Fruit fly (Drosophila melanogaster) whole organism, embryonic: ENCODE data around the gene Nup37.
A peak's percentile ranks its signal among the peaks of the same experiment; 100 is the strongest.

Experiments used
- Asciz ChIP-seq: fragments of 200-800 bp; sonication (Bioruptor generic); optimal IDR thresholded peaks from 2 replicates; lab custom pipeline; 2017; ENCODE audit warnings: missing biosample characterization, mild to moderate bottlenecking, missing genetic modification characterization, missing genetic modification reagents
- Bteb2 ChIP-seq: fragments of 200-800 bp; sonication (Bioruptor generic); optimal IDR thresholded peaks from 2 replicates; lab custom pipeline; 2016; ENCODE audit warnings: missing biosample characterization, missing genetic modification characterization
- CG10543 ChIP-seq: fragments of 200-800 bp; sonication (Bioruptor generic); optimal IDR thresholded peaks from 3 replicates; lab custom pipeline; 2017; ENCODE audit warnings: missing biosample characterization, mild to moderate bottlenecking, missing genetic modification characterization, moderate library complexity
- CG10979 ChIP-seq: fragments of 200-800 bp; sonication (Bioruptor generic); optimal IDR thresholded peaks from 2 replicates; lab custom pipeline; 2018; ENCODE audit warnings: missing biosample characterization, mild to moderate bottlenecking, missing genetic modification characterization, moderate library complexity
- CG11398 ChIP-seq: fragments of 200-800 bp; sonication (Bioruptor generic); optimal IDR thresholded peaks from 2 replicates; lab custom pipeline; 2016; ENCODE audit warnings: missing biosample characterization, missing genetic modification characterization
- CG11695 ChIP-seq: fragments of 200-800 bp; sonication (Bioruptor generic); IDR thresholded peaks from 3 replicates; pipeline ENCODE4 v1.3.6; 2022; ENCODE audit warnings: missing biosample characterization, missing genetic modification characterization
- CG12104 ChIP-seq: fragments of 200-800 bp; sonication (Bioruptor generic); optimal IDR thresholded peaks from 3 replicates; lab custom pipeline; 2016; ENCODE audit warnings: missing biosample characterization, missing genetic modification characterization
- CG1233 ChIP-seq: fragments of 200-800 bp; sonication (Bioruptor generic); optimal IDR thresholded peaks from 4 replicates; lab custom pipeline; 2018; ENCODE audit warnings: missing biosample characterization, mild to moderate bottlenecking, missing genetic modification characterization
- CG13123 ChIP-seq: fragments of 200-800 bp; sonication (Bioruptor generic); optimal IDR thresholded peaks from 2 replicates; lab custom pipeline; 2016; ENCODE audit warnings: missing biosample characterization, missing genetic modification characterization
- CG1529 ChIP-seq: fragments of 200-800 bp; sonication (Bioruptor generic); optimal IDR thresholded peaks from 3 replicates; lab custom pipeline; 2018; ENCODE audit warnings: missing biosample characterization, missing genetic modification characterization
- CG15601 ChIP-seq: fragments of 200-800 bp; sonication (Bioruptor generic); optimal IDR thresholded peaks from 3 replicates; lab custom pipeline; 2019; ENCODE audit warnings: missing biosample characterization, mild to moderate bottlenecking, missing genetic modification characterization, moderate library complexity
- CG17568 ChIP-seq: fragments of 200-800 bp; sonication (Bioruptor generic); optimal IDR thresholded peaks from 2 replicates; lab custom pipeline; 2018; ENCODE audit warnings: missing biosample characterization, mild to moderate bottlenecking, missing genetic modification characterization, moderate library complexity
- CG2202 ChIP-seq: fragments of 200-800 bp; sonication (Bioruptor generic); optimal IDR thresholded peaks from 2 replicates; lab custom pipeline; 2018; ENCODE audit warnings: missing biosample characterization, mild to moderate bottlenecking, missing genetic modification characterization
- CG3065 ChIP-seq: fragments of 200-800 bp; sonication (Bioruptor generic); optimal IDR thresholded peaks from 2 replicates; lab custom pipeline; 2016; ENCODE audit warnings: missing biosample characterization, missing genetic modification characterization
- CG33213 ChIP-seq: fragments of 200-800 bp; sonication (Bioruptor generic); optimal IDR thresholded peaks from 3 replicates; lab custom pipeline; 2016; ENCODE audit warnings: missing biosample characterization, missing genetic modification characterization
- CG6654 ChIP-seq: fragments of 200-800 bp; sonication (Bioruptor generic); optimal IDR thresholded peaks from 2 replicates; lab custom pipeline; 2017; ENCODE audit warnings: missing biosample characterization, mild to moderate bottlenecking, missing genetic modification characterization
- CG6683 ChIP-seq: fragments of 200-800 bp; sonication (Bioruptor generic); optimal IDR thresholded peaks from 2 replicates; lab custom pipeline; 2017; ENCODE audit warnings: missing biosample characterization, mild to moderate bottlenecking, missing genetic modification characterization, missing genetic modification reagents
- CG7839 ChIP-seq: fragments of 200-800 bp; sonication (Bioruptor generic); optimal IDR thresholded peaks from 3 replicates; lab custom pipeline; 2018; ENCODE audit warnings: missing biosample characterization, mild to moderate bottlenecking, missing genetic modification characterization, moderate library complexity
- CG8089 ChIP-seq: fragments of 200-800 bp; sonication (Bioruptor generic); optimal IDR thresholded peaks from 3 replicates; lab custom pipeline; 2016; ENCODE audit warnings: missing biosample characterization, missing genetic modification characterization
- CG8924 ChIP-seq: fragments of 200-800 bp; optimal IDR thresholded peaks from 3 replicates; lab custom pipeline; 2019; ENCODE audit warnings: missing biosample characterization, mild to moderate bottlenecking, missing genetic modification characterization, moderate library complexity
- CG8944 ChIP-seq: fragments of 200-800 bp; sonication (Bioruptor generic); optimal IDR thresholded peaks from 3 replicates; lab custom pipeline; 2016; ENCODE audit warnings: missing biosample characterization, missing genetic modification characterization
- CG9215 ChIP-seq: fragments of 200-800 bp; sonication (Bioruptor generic); IDR thresholded peaks from 2 replicates; pipeline ENCODE4 v1.3.6; 2022; ENCODE audit warnings: missing biosample characterization, missing genetic modification characterization
- CG9609 ChIP-seq: fragments of 200-800 bp; sonication (Bioruptor generic); optimal IDR thresholded peaks from 3 replicates; lab custom pipeline; 2016; ENCODE audit warnings: missing biosample characterization, missing genetic modification characterization
- CTCF ChIP-seq: fragments of 200-800 bp; sonication (Bioruptor generic); optimal IDR thresholded peaks from 2 replicates; lab custom pipeline; 2017; ENCODE audit warnings: missing biosample characterization, mild to moderate bottlenecking, missing genetic modification characterization, moderate library complexity
- Dfd ChIP-seq, 2 experiments: fragments of >200 bp; optimal IDR thresholded peaks; 2 replicates each; lab custom pipeline; 2017; ENCODE audit warnings: missing biosample characterization in 2 of 2, missing genetic modification characterization in 2 of 2
- Ets97D ChIP-seq: fragments of 200-800 bp; sonication (Bioruptor generic); optimal IDR thresholded peaks from 3 replicates; lab custom pipeline; 2016; ENCODE audit warnings: missing biosample characterization, missing genetic modification characterization
- HHEX ChIP-seq: fragments of 200-800 bp; sonication (Bioruptor generic); optimal IDR thresholded peaks from 3 replicates; lab custom pipeline; 2017; ENCODE audit warnings: missing biosample characterization, mild to moderate bottlenecking, missing genetic modification characterization, missing genetic modification reagents
- Hand ChIP-seq: fragments of 200-800 bp; sonication (Bioruptor generic); optimal IDR thresholded peaks from 2 replicates; lab custom pipeline; 2017; ENCODE audit warnings: mild to moderate bottlenecking, missing biosample characterization, missing genetic modification reagents, missing genetic modification characterization
- Hr3 ChIP-seq: fragments of 200-800 bp; sonication (Bioruptor generic); optimal IDR thresholded peaks from 3 replicates; lab custom pipeline; 2016; ENCODE audit warnings: missing biosample characterization, missing genetic modification characterization
- NC2β ChIP-seq: fragments of 200-800 bp; sonication (Bioruptor generic); optimal IDR thresholded peaks from 2 replicates; lab custom pipeline; 2016; ENCODE audit warnings: missing biosample characterization, missing genetic modification characterization
- Nf-YA ChIP-seq: fragments of 200-800 bp; sonication (Bioruptor generic); IDR thresholded peaks from 2 replicates; pipeline ENCODE4 v1.3.6; 2022; ENCODE audit warnings: missing biosample characterization, missing genetic modification characterization
- Optix ChIP-seq: fragments of 200-800 bp; sonication (Bioruptor generic); IDR thresholded peaks from 3 replicates; pipeline ENCODE4 v1.3.6; 2022; ENCODE audit warnings: missing biosample characterization, missing genetic modification characterization
- Xrp1 ChIP-seq: fragments of 200-800 bp; sonication (Bioruptor generic); IDR thresholded peaks from 2 replicates; pipeline ENCODE4 v1.3.6; 2022; ENCODE audit warnings: missing biosample characterization, missing genetic modification characterization
- YL-1 ChIP-seq: fragments of 200-800 bp; sonication (Bioruptor generic); optimal IDR thresholded peaks from 3 replicates; lab custom pipeline; 2017; ENCODE audit warnings: missing biosample characterization, mild to moderate bottlenecking, missing genetic modification characterization
- croc ChIP-seq: fragments of 200-800 bp; sonication (Bioruptor generic); conservative IDR thresholded peaks from 3 replicates; pipeline ENCODE4 v1.3.6; 2022; ENCODE audit warnings: missing biosample characterization, missing genetic modification characterization
- crp ChIP-seq, 2 experiments: fragments of 200-800 bp; sonication (Bioruptor generic); optimal IDR thresholded peaks; 2 replicates in 1 of 2; 3 replicates in 1 of 2; lab custom pipeline; 2017; ENCODE audit warnings: missing biosample characterization in 2 of 2, missing genetic modification characterization in 2 of 2, mild to moderate bottlenecking in 1 of 2, moderate library complexity in 1 of 2
- dysf ChIP-seq: fragments of 200-800 bp; sonication (Bioruptor generic); IDR thresholded peaks from 3 replicates; pipeline ENCODE4 v1.3.6; 2022; ENCODE audit warnings: missing biosample characterization, missing genetic modification characterization
- gcm ChIP-seq: fragments of 200-800 bp; sonication (Bioruptor generic); optimal IDR thresholded peaks from 2 replicates; lab custom pipeline; 2019; ENCODE audit warnings: missing biosample characterization, mild to moderate bottlenecking, missing genetic modification characterization, moderate library complexity
- kay ChIP-seq: fragments of 200-800 bp; sonication (Bioruptor generic); optimal IDR thresholded peaks from 2 replicates; lab custom pipeline; 2016; ENCODE audit warnings: missing biosample characterization, missing genetic modification characterization
- nau ChIP-seq: fragments of 200-800 bp; sonication (Bioruptor generic); optimal IDR thresholded peaks from 3 replicates; lab custom pipeline; 2017; ENCODE audit warnings: missing biosample characterization, mild to moderate bottlenecking, missing genetic modification characterization, missing genetic modification reagents
- nerfin-2 ChIP-seq: fragments of 200-800 bp; sonication (Bioruptor generic); IDR thresholded peaks from 2 replicates; pipeline ENCODE4 v1.3.6; 2022; ENCODE audit warnings: missing biosample characterization, missing genetic modification characterization; ENCODE audit not compliant: partially characterized antibody
- onecut ChIP-seq: fragments of 200-800 bp; sonication (Bioruptor generic); IDR thresholded peaks from 2 replicates; pipeline ENCODE4 v1.3.6; 2022; ENCODE audit warnings: missing biosample characterization, missing genetic modification characterization
- pfk ChIP-seq: fragments of 200-800 bp; sonication (Bioruptor generic); optimal IDR thresholded peaks from 2 replicates; lab custom pipeline; 2018; ENCODE audit warnings: missing biosample characterization, mild to moderate bottlenecking, missing genetic modification characterization, moderate library complexity
- sens ChIP-seq: fragments of 200-800 bp; sonication (Bioruptor generic); peaks from one replicate; lab custom pipeline; 2016; ENCODE audit warnings: missing biosample characterization, missing genetic modification characterization
- seq ChIP-seq: fragments of 200-800 bp; sonication (Bioruptor generic); IDR thresholded peaks from 2 replicates; pipeline ENCODE4 v1.3.6; 2022; ENCODE audit warnings: missing biosample characterization, missing genetic modification characterization
- tll ChIP-seq, 2 experiments: fragments of 200-800 bp in 1 of 2; fragments of >200 bp in 1 of 2; sonication (Bioruptor generic) in 1 of 2; optimal IDR thresholded peaks; 2 replicates each; lab custom pipeline; 2017 to 2019; ENCODE audit warnings: missing biosample characterization in 2 of 2, missing genetic modification characterization in 2 of 2, mild to moderate bottlenecking in 1 of 2, moderate library complexity in 1 of 2
- trem ChIP-seq: fragments of 200-800 bp; optimal IDR thresholded peaks from 3 replicates; lab custom pipeline; 2019; ENCODE audit warnings: missing biosample characterization, mild to moderate bottlenecking, missing genetic modification characterization, moderate library complexity
- wek ChIP-seq: fragments of 200-800 bp; sonication (Bioruptor generic); optimal IDR thresholded peaks from 3 replicates; lab custom pipeline; 2018; ENCODE audit warnings: missing biosample characterization, mild to moderate bottlenecking, missing genetic modification characterization, moderate library complexity
- yki ChIP-seq: fragments of >200 bp; optimal IDR thresholded peaks from 3 replicates; lab custom pipeline; 2018
- zen2 ChIP-seq: fragments of 200-800 bp; sonication (Bioruptor generic); IDR thresholded peaks from 3 replicates; pipeline ENCODE4 v1.3.6; 2022; ENCODE audit warnings: missing biosample characterization, missing genetic modification characterization; ENCODE audit not compliant: partially characterized antibody

The Nup37 gene

DNA sequence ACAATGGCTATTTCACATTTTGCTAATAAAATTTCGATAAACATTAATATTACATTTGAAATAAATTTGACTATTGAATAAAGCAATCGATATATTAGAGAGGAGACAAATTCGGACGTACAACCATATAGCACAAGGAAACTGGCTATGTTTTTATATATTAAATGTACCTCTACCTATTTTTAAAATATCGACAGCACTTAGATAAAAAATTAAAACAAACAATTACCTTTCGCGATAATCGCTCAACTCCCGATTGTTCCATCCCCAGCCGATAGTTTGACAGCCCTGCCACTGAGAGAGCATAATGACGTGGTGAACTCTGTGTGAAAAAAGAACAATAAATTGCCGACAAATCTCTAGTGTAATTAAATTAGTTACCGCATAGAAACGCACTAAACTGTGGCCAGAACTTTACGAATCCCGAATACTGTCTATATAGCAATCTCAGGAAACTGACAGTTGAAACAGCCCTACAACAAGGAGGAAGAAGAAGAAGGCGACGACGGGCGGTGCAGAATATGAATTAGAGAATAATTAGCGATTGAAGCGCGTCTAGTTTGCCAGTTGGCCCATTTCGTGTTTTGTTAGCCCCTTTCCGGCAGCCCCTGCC, 11.3 kb downstream of the Nup37 start, which contains the start of gene CG11857 (continued):
- TF ChIP-seq zen2 (peak; percentile 99), Hr3 (GFP tag; lab: Kevin White, UChicago) (peak; percentile 99), nau (GFP tag; lab: Kevin White, UChicago) (no peak), CG10979 (tag; lab: Kevin White, UChicago) (peak; percentile 95), Dfd (GFP tag; optimal IDR thresholded peaks at IDR 0.05; lab: Kevin White, UChicago) (peak in 1 of 2 experiments; percentile 82), CG1233 (GFP tag; lab: Kevin White, UChicago) (peak; percentile 98), CG33213 (peak; percentile 97), CG11695 (GFP tag; lab: Robert Waterston, UW) (peak; percentile 96), CG12104 (peak; percentile 97), CG6683 (GFP tag; lab: Kevin White, UChicago) (peak; percentile 87), CG17568 (GFP tag; lab: Kevin White, UChicago) (no peak), CG11398 (peak; percentile 94), trem (tag; lab: Kevin White, UChicago) (peak; percentile 97), YL-1 (GFP tag; lab: Kevin White, UChicago) (peak; percentile 97), sens (GFP tag; lab: Kevin White, UChicago) (peak; percentile 100), pfk (GFP tag; lab: Kevin White, UChicago) (peak; percentile 37), CG6654 (GFP tag; lab: Kevin White, UChicago) (peak; percentile 88), CG1529 (GFP tag; lab: Kevin White, UChicago) (peak; percentile 94), CG8924 (tag; lab: Kevin White, UChicago) (peak; percentile 98), CG8944 (GFP tag; lab: Kevin White, UChicago) (peak; percentile 97), Ets97D (peak; percentile 95), onecut (GFP tag; lab: Robert Waterston, UW) (peak; percentile 93), CG3065 (GFP tag; lab: Kevin White, UChicago) (peak; percentile 96), Optix (peak; percentile 99), nerfin-2 (peak; percentile 99), HHEX (peak; percentile 96), CG2202 (tag; lab: Kevin White, UChicago) (peak; percentile 95), crp (GFP tag; optimal IDR thresholded peaks at IDR 0.05; lab: Kevin White, UChicago) (peak in 1 of 2 experiments; percentile 72), wek (peak; percentile 79), CG15601 (tag; lab: Kevin White, UChicago) (peak; percentile 96), CG9215 (peak; percentile 99), Xrp1 (peak; percentile 99), Hand (GFP tag; lab: Kevin White, UChicago) (peak; percentile 86), NC2β (GFP tag; lab: Kevin White, UChicago) (peak; percentile 96), CG10543 (peak; percentile 95), gcm (GFP tag; lab: Kevin White, UChicago) (peak; percentile 94), tll (GFP tag; optimal IDR thresholded peaks at IDR 0.05; lab: Kevin White, UChicago) (peak; percentile 45 to 68), Asciz (GFP tag; lab: Kevin White, UChicago) (peak; percentile 92), kay (peak; percentile 98), croc (GFP tag; lab: Robert Waterston, UW) (peak; percentile 98), CG7839 (tag; lab: Kevin White, UChicago) (peak; percentile 98), CG13123 (peak; percentile 97), Nf-YA (GFP tag; lab: Robert Waterston, UW) (peak; percentile 96), CTCF (GFP tag; lab: Kevin White, UChicago) (peak; percentile 59), CG8089 (GFP tag; lab: Kevin White, UChicago) (peak; percentile 97), CG9609 (GFP tag; lab: Kevin White, UChicago) (peak; percentile 98), yki (lab: Kevin White, UChicago) (no peak), dysf (GFP tag; lab: Robert Waterston, UW) (peak; percentile 99), seq (GFP tag; lab: Robert Waterston, UW) (peak; percentile 97), Bteb2 (peak; percentile 98)
